Worm (Caenorhabditis elegans) whole organism, young adult: ENCODE measurements around the gene Y49G5B.1.

Source experiments
- B0261.1 ChIP-seq: sonication (generic microtip); optimal IDR thresholded peaks from 2 replicates; lab custom pipeline; 2016; ENCODE audit warnings: mild to moderate bottlenecking, missing genetic modification characterization, moderate library complexity, missing compliant biosample characterization
- F57C9.4 ChIP-seq: sonication (generic microtip); optimal IDR thresholded peaks from 2 replicates; lab custom pipeline; 2017; ENCODE audit warnings: mild to moderate bottlenecking, missing genetic modification characterization, missing compliant biosample characterization
- Y95B8A.8 ChIP-seq: fragments of 200-800 bp; sonication (Bioruptor generic); IDR thresholded peaks from 2 replicates; pipeline ENCODE4 v1.3.6; 2022; ENCODE audit warnings: missing genetic modification reagents, missing genetic modification characterization, missing compliant biosample characterization
- rcor-1 ChIP-seq: fragments of 200-800 bp; sonication (Bioruptor generic); IDR thresholded peaks from 2 replicates; pipeline ENCODE4 v1.3.6; 2022; ENCODE audit warnings: missing genetic modification reagents, missing genetic modification characterization, missing compliant biosample characterization

- TF ChIP-seq F57C9.4 (tag; lab: Kevin White, UChicago) (no peak), Y95B8A.8 (GFP tag; lab: Robert Waterston, UW) (no peak), B0261.1 (tag; lab: Kevin White, UChicago) (no peak), rcor-1 (no peak)
These were observed at the start of gene Y49G5B.1 for ce11 chrV:5223044-5223443.
